Worm (Caenorhabditis elegans) whole organism, late embryonic: ENCODE results near the gene msp-152.

Source experiments
- C08G9.2 ChIP-seq: sonication (generic microtip); optimal IDR thresholded peaks from 2 replicates; lab custom pipeline; 2016; ENCODE audit warnings: mild to moderate bottlenecking, missing genetic modification characterization, moderate library complexity, missing compliant biosample characterization
- C38D4.7 ChIP-seq: fragments of 200-800 bp; sonication (Bioruptor generic); optimal IDR thresholded peaks from 2 replicates; lab custom pipeline; 2018; ENCODE audit warnings: mild to moderate bottlenecking, missing genetic modification characterization, moderate library complexity, missing compliant biosample characterization
- F13H6.1 ChIP-seq: sonication (generic microtip); optimal IDR thresholded peaks from 2 replicates; lab custom pipeline; 2016; ENCODE audit warnings: missing genetic modification characterization, missing compliant biosample characterization
- K02D7.2 ChIP-seq: sonication (generic microtip); optimal IDR thresholded peaks from 2 replicates; lab custom pipeline; 2017; ENCODE audit warnings: mild to moderate bottlenecking, missing genetic modification characterization, missing compliant biosample characterization
- K09A11.1 ChIP-seq: sonication (generic microtip); optimal IDR thresholded peaks from 2 replicates; lab custom pipeline; 2017; ENCODE audit warnings: antibody characterized with exemption, mild to moderate bottlenecking, missing genetic modification characterization, missing compliant biosample characterization; ENCODE audit not compliant: insufficient read depth
- Y22D7AL.16 ChIP-seq: sonication (generic microtip); optimal IDR thresholded peaks from 2 replicates; lab custom pipeline; 2016; ENCODE audit warnings: missing genetic modification characterization, missing compliant biosample characterization
- ahr-1 ChIP-seq: sonication (generic microtip); optimal IDR thresholded peaks from 2 replicates; lab custom pipeline; 2016; ENCODE audit warnings: missing genetic modification characterization, missing compliant biosample characterization
- ceh-14 ChIP-seq: sonication (generic microtip); optimal IDR thresholded peaks from 2 replicates; lab custom pipeline; 2016; ENCODE audit warnings: missing genotype, missing genetic modification characterization, missing compliant biosample characterization
- ceh-18 ChIP-seq: sonication (generic microtip); optimal IDR thresholded peaks from 2 replicates; lab custom pipeline; 2016; ENCODE audit warnings: missing genetic modification characterization, missing compliant biosample characterization
- ceh-19 ChIP-seq: fragments of 200-800 bp; sonication (Bioruptor generic); optimal IDR thresholded peaks from 2 replicates; lab custom pipeline; 2018; ENCODE audit warnings: mild to moderate bottlenecking, missing genetic modification characterization, missing compliant biosample characterization
- ceh-24 ChIP-seq: sonication (generic microtip); optimal IDR thresholded peaks from 2 replicates; lab custom pipeline; 2016; ENCODE audit warnings: mild to moderate bottlenecking, missing genetic modification characterization, missing compliant biosample characterization
- ceh-30 ChIP-seq: fragments of 150-350 bp; optimal IDR thresholded peaks from 2 replicates; lab custom pipeline; 2014; ENCODE audit warnings: missing biosample characterization, missing genetic modification characterization
- ceh-34 ChIP-seq: sonication (generic microtip); optimal IDR thresholded peaks from 2 replicates; lab custom pipeline; 2016; ENCODE audit warnings: mild to moderate bottlenecking, missing genetic modification characterization, missing compliant biosample characterization
- ceh-45 ChIP-seq: fragments of 200-800 bp; sonication (Bioruptor generic); IDR thresholded peaks from 2 replicates; pipeline ENCODE4 v1.3.6; 2022; ENCODE audit warnings: missing genetic modification reagents, missing genetic modification characterization, missing compliant biosample characterization
- ceh-6 ChIP-seq: fragments of 200-800 bp; sonication (Bioruptor generic); optimal IDR thresholded peaks from 2 replicates; lab custom pipeline; 2018; ENCODE audit warnings: mild to moderate bottlenecking, missing genetic modification characterization, missing compliant biosample characterization
- ceh-9 ChIP-seq: sonication (generic microtip); optimal IDR thresholded peaks from 2 replicates; lab custom pipeline; 2016; ENCODE audit warnings: mild to moderate bottlenecking, missing genetic modification characterization, inconsistent platforms, missing compliant biosample characterization
- dmd-4 ChIP-seq: sonication (generic microtip); optimal IDR thresholded peaks from 2 replicates; lab custom pipeline; 2016; ENCODE audit warnings: borderline replicate concordance, missing genetic modification characterization, missing compliant biosample characterization
- dve-1 ChIP-seq: sonication (generic microtip); optimal IDR thresholded peaks from 2 replicates; lab custom pipeline; 2017; ENCODE audit warnings: antibody characterized with exemption, mild to moderate bottlenecking, missing genetic modification characterization, missing compliant biosample characterization
- elt-2 ChIP-seq: sonication (generic microtip); optimal IDR thresholded peaks from 2 replicates; lab custom pipeline; 2016; ENCODE audit warnings: missing genetic modification reagents, missing genetic modification characterization, missing compliant biosample characterization
- elt-4 ChIP-seq: sonication (generic microtip); optimal IDR thresholded peaks from 2 replicates; lab custom pipeline; 2016; ENCODE audit warnings: missing genetic modification characterization, missing compliant biosample characterization
- ets-4 ChIP-seq: sonication (generic microtip); optimal IDR thresholded peaks from 2 replicates; lab custom pipeline; 2016; ENCODE audit warnings: missing genetic modification characterization, missing compliant biosample characterization
- eyg-1 ChIP-seq: sonication (generic microtip); optimal IDR thresholded peaks from 2 replicates; lab custom pipeline; 2016; ENCODE audit warnings: missing genotype, missing genetic modification characterization, missing compliant biosample characterization
- fax-1 ChIP-seq: sonication (generic microtip); optimal IDR thresholded peaks from 2 replicates; lab custom pipeline; 2016; ENCODE audit warnings: missing genotype, missing genetic modification characterization, missing compliant biosample characterization
- fkh-10 ChIP-seq: fragments of 150-350 bp; optimal IDR thresholded peaks from 2 replicates; lab custom pipeline; 2014; ENCODE audit warnings: missing biosample characterization, missing genetic modification reagents, missing genetic modification characterization
- fkh-6 ChIP-seq: sonication (generic microtip); optimal IDR thresholded peaks from 2 replicates; lab custom pipeline; 2016; ENCODE audit warnings: missing genetic modification characterization, missing compliant biosample characterization
- gmeb-2 ChIP-seq: sonication (generic microtip); optimal IDR thresholded peaks from 2 replicates; lab custom pipeline; 2016; ENCODE audit warnings: missing genetic modification characterization, inconsistent platforms, missing compliant biosample characterization
- hlh-15 ChIP-seq: sonication (generic microtip); optimal IDR thresholded peaks from 2 replicates; lab custom pipeline; 2016; ENCODE audit warnings: missing genetic modification characterization, missing compliant biosample characterization
- hlh-30 ChIP-seq: sonication (generic microtip); optimal IDR thresholded peaks from 2 replicates; lab custom pipeline; 2017; ENCODE audit warnings: antibody characterized with exemption, missing genetic modification characterization, missing compliant biosample characterization; ENCODE audit not compliant: insufficient read depth
- hlh-6 ChIP-seq: sonication (generic microtip); optimal IDR thresholded peaks from 2 replicates; lab custom pipeline; 2016; ENCODE audit warnings: missing genotype, missing genetic modification characterization, missing compliant biosample characterization
- hlh-8 ChIP-seq: sonication (generic microtip); optimal IDR thresholded peaks from 2 replicates; lab custom pipeline; 2016; ENCODE audit warnings: missing genotype, missing genetic modification characterization, missing compliant biosample characterization
- lin-11 ChIP-seq: fragments of 200-800 bp; sonication (Bioruptor generic); optimal IDR thresholded peaks from 2 replicates; lab custom pipeline; 2018; ENCODE audit warnings: mild to moderate bottlenecking, missing genetic modification characterization, missing compliant biosample characterization
- madf-2 ChIP-seq: sonication (generic microtip); optimal IDR thresholded peaks from 2 replicates; lab custom pipeline; 2017; ENCODE audit warnings: missing genetic modification characterization, missing compliant biosample characterization
- nhr-232 ChIP-seq: sonication (generic microtip); optimal IDR thresholded peaks from 2 replicates; lab custom pipeline; 2016; ENCODE audit warnings: missing genetic modification characterization, missing compliant biosample characterization
- odd-2 ChIP-seq: sonication (generic microtip); optimal IDR thresholded peaks from 2 replicates; lab custom pipeline; 2017; ENCODE audit warnings: antibody characterized with exemption, mild to moderate bottlenecking, missing genetic modification characterization, missing compliant biosample characterization
- pag-3 ChIP-seq: sonication (generic microtip); optimal IDR thresholded peaks from 2 replicates; lab custom pipeline; 2016; ENCODE audit warnings: missing compliant biosample characterization, missing genetic modification characterization, borderline replicate concordance
- pax-1 ChIP-seq: fragments of 150-350 bp; optimal IDR thresholded peaks from 2 replicates; lab custom pipeline; 2014; ENCODE audit warnings: missing biosample characterization, missing genetic modification characterization
- pha-4 ChIP-seq: fragments of 150-350 bp; optimal IDR thresholded peaks from 2 replicates; lab custom pipeline; 2018; ENCODE audit warnings: missing biosample characterization, missing genetic modification reagents, missing genetic modification characterization
- pqm-1 ChIP-seq: sonication (generic microtip); optimal IDR thresholded peaks from 2 replicates; lab custom pipeline; 2016; ENCODE audit warnings: missing genetic modification characterization, missing compliant biosample characterization
- pros-1 ChIP-seq: fragments of 150-350 bp; optimal IDR thresholded peaks from 2 replicates; lab custom pipeline; 2014; ENCODE audit warnings: missing biosample characterization, missing genetic modification reagents, missing genetic modification characterization
- rnt-1 ChIP-seq: sonication (generic microtip); optimal IDR thresholded peaks from 2 replicates; lab custom pipeline; 2016; ENCODE audit warnings: missing genetic modification characterization, missing compliant biosample characterization
- sdc-2 ChIP-seq: sonication (generic microtip); optimal IDR thresholded peaks from 2 replicates; lab custom pipeline; 2016; ENCODE audit warnings: missing genotype, missing genetic modification characterization, missing compliant biosample characterization
- sox-2 ChIP-seq: fragments of 200-800 bp; sonication (Bioruptor generic); IDR thresholded peaks from 2 replicates; pipeline ENCODE4 v1.3.6; 2022; ENCODE audit warnings: missing genetic modification reagents, missing genetic modification characterization, missing compliant biosample characterization
- sox-4 ChIP-seq: sonication (generic microtip); optimal IDR thresholded peaks from 2 replicates; lab custom pipeline; 2017; ENCODE audit warnings: mild to moderate bottlenecking, missing genetic modification characterization, inconsistent platforms, missing compliant biosample characterization
- syd-9 ChIP-seq: sonication (generic microtip); optimal IDR thresholded peaks from 2 replicates; lab custom pipeline; 2016; ENCODE audit warnings: mild to moderate bottlenecking, missing genetic modification characterization, moderate library complexity, missing compliant biosample characterization
- tbx-2 ChIP-seq: sonication (generic microtip); optimal IDR thresholded peaks from 2 replicates; lab custom pipeline; 2016; ENCODE audit warnings: missing genetic modification characterization, missing compliant biosample characterization
- ttx-3 ChIP-seq: sonication (generic microtip); optimal IDR thresholded peaks from 2 replicates; lab custom pipeline; 2016; ENCODE audit warnings: missing genetic modification reagents, missing genetic modification characterization, missing compliant biosample characterization
- unc-3 ChIP-seq, 2 experiments: fragments of 200-800 bp in 1 of 2; sonication (Bioruptor generic) in 1 of 2; sonication (generic microtip) in 1 of 2; conservative IDR thresholded peaks in 1 of 2; optimal IDR thresholded peaks in 1 of 2; 2 replicates each; pipeline versions ENCODE4 v1.3.6 to Lab custom; 2016 to 2022; ENCODE audit warnings: missing compliant biosample characterization in 2 of 2, missing genetic modification characterization in 2 of 2, missing genetic modification reagents in 1 of 2
- unc-42 ChIP-seq: sonication (generic microtip); optimal IDR thresholded peaks from 2 replicates; lab custom pipeline; 2016; ENCODE audit warnings: missing genotype, missing genetic modification characterization, missing compliant biosample characterization
- unc-55 ChIP-seq: sonication (generic microtip); optimal IDR thresholded peaks from 2 replicates; lab custom pipeline; 2017; ENCODE audit warnings: missing biosample characterization, missing genetic modification reagents, missing genetic modification characterization
- unc-86 ChIP-seq: sonication (generic microtip); optimal IDR thresholded peaks from 2 replicates; lab custom pipeline; 2016; ENCODE audit warnings: missing genetic modification characterization, missing compliant biosample characterization
- zip-5 ChIP-seq: sonication (generic microtip); optimal IDR thresholded peaks from 2 replicates; lab custom pipeline; 2016; ENCODE audit warnings: missing genetic modification characterization, missing compliant biosample characterization
- ztf-16 ChIP-seq: sonication (generic microtip); optimal IDR thresholded peaks from 2 replicates; lab custom pipeline; 2017; ENCODE audit warnings: missing genetic modification characterization, missing compliant biosample characterization

msp-152 gene

ce11 chrII:4942397-4942796 is 9.6 kb downstream of the msp-152 start:
- no peak for TF ChIP-seq hlh-8
- peak; percentile 81 for TF ChIP-seq tbx-2 (tag; lab: Kevin White, UChicago)
- peak; percentile 56 for TF ChIP-seq nhr-232 (tag; lab: Kevin White, UChicago)
- TF ChIP-seq K09A11.1, result peak; percentile 60
- peak; percentile 40 for TF ChIP-seq ttx-3 (tag; lab: Kevin White, UChicago)
- TF ChIP-seq lin-11 (tag; lab: Kevin White, UChicago), result peak; percentile 58
- TF ChIP-seq rnt-1 (tag; lab: Kevin White, UChicago), result peak; percentile 12
- TF ChIP-seq unc-3 (GFP tag; conservative IDR thresholded peaks at IDR 0.05; lab: Robert Waterston, UW), result peak; percentile 33; the same call in 1 of the 2 replicates
- TF ChIP-seq unc-3 (tag; optimal IDR thresholded peaks at IDR 0.05; lab: Kevin White, UChicago), result peak; percentile 28
- peak; percentile 67 for TF ChIP-seq sdc-2
- no peak for TF ChIP-seq ceh-45 (GFP tag; lab: Robert Waterston, UW)
- no peak for TF ChIP-seq unc-42 (tag; lab: Kevin White, UChicago)
- TF ChIP-seq unc-55, result no peak
- peak; percentile 16 for TF ChIP-seq fax-1
- peak; percentile 6 for TF ChIP-seq hlh-30
- no peak for TF ChIP-seq fkh-10 (GFP tag; lab: Kevin White, UChicago)
- peak; percentile 49 for TF ChIP-seq F13H6.1
- TF ChIP-seq madf-2, result peak; percentile 74
- peak; percentile 68 for TF ChIP-seq ztf-16 (tag; lab: Kevin White, UChicago)
- peak; percentile 76 for TF ChIP-seq C38D4.7
- TF ChIP-seq hlh-6, result peak; percentile 90
- TF ChIP-seq pha-4 (tag; lab: Kevin White, UChicago), result no peak
- TF ChIP-seq ceh-6 (GFP tag; lab: Kevin White, UChicago), result peak; percentile 80
- peak; percentile 69 for TF ChIP-seq fkh-6
- TF ChIP-seq sox-2, result peak; percentile 63
- TF ChIP-seq pax-1 (tag; lab: Kevin White, UChicago), result no peak
- TF ChIP-seq ceh-24 (tag; lab: Kevin White, UChicago), result no peak
- no peak for TF ChIP-seq ahr-1 (tag; lab: Kevin White, UChicago)
- no peak for TF ChIP-seq ceh-9 (tag; lab: Kevin White, UChicago)
- TF ChIP-seq odd-2 (tag; lab: Kevin White, UChicago), result no peak
- TF ChIP-seq ceh-30 (tag; lab: Kevin White, UChicago), result no peak
- TF ChIP-seq pqm-1 (tag; lab: Kevin White, UChicago), result no peak
- TF ChIP-seq pag-3, result no peak
- no peak for TF ChIP-seq ceh-14 (tag; lab: Kevin White, UChicago)
- no peak for TF ChIP-seq pros-1 (tag; lab: Kevin White, UChicago)
- TF ChIP-seq Y22D7AL.16 (tag; lab: Kevin White, UChicago), result peak; percentile 67
- peak; percentile 59 for TF ChIP-seq gmeb-2
- TF ChIP-seq syd-9 (tag; lab: Kevin White, UChicago), result peak; percentile 49
- no peak for TF ChIP-seq dmd-4 (tag; lab: Kevin White, UChicago)
- peak; percentile 30 for TF ChIP-seq zip-5 (tag; lab: Kevin White, UChicago)
- peak; percentile 49 for TF ChIP-seq ceh-34 (tag; lab: Kevin White, UChicago)
- TF ChIP-seq dve-1 (tag; lab: Kevin White, UChicago), result peak; percentile 49
- TF ChIP-seq ceh-19, result peak; percentile 72
- TF ChIP-seq hlh-15, result no peak
- no peak for TF ChIP-seq ets-4 (tag; lab: Kevin White, UChicago)
- peak; percentile 43 for TF ChIP-seq sox-4 (tag; lab: Kevin White, UChicago)
- TF ChIP-seq elt-4, result no peak
- peak; percentile 43 for TF ChIP-seq C08G9.2 (tag; lab: Kevin White, UChicago)
- TF ChIP-seq ceh-18, result peak; percentile 64
- TF ChIP-seq unc-86 (tag; lab: Kevin White, UChicago), result peak; percentile 43
- peak; percentile 87 for TF ChIP-seq elt-2 (tag; lab: Kevin White, UChicago)
- peak; percentile 23 for TF ChIP-seq K02D7.2 (tag; lab: Kevin White, UChicago)
- TF ChIP-seq eyg-1, result no peak
